Fruit fly (Drosophila melanogaster) whole organism, adult: ENCODE data around the gene eyg.

Experiments
- CG1620 ChIP-seq: fragments of 200-800 bp; sonication (Bioruptor generic); optimal IDR thresholded peaks from 2 replicates; lab custom pipeline; 2016; ENCODE audit warnings: missing biosample characterization, missing genetic modification characterization
- CG33017 ChIP-seq: fragments of 200-800 bp; sonication (Bioruptor generic); optimal IDR thresholded peaks from 2 replicates; lab custom pipeline; 2018; ENCODE audit warnings: missing biosample characterization, mild to moderate bottlenecking, missing genetic modification characterization, moderate library complexity
- CG7045 ChIP-seq: fragments of 200-800 bp; sonication (Bioruptor generic); optimal IDR thresholded peaks from 2 replicates; lab custom pipeline; 2017; ENCODE audit warnings: missing biosample characterization, mild to moderate bottlenecking, missing genetic modification characterization
- Clk ChIP-seq: fragments of 200-800 bp; sonication (Bioruptor generic); optimal IDR thresholded peaks from 2 replicates; lab custom pipeline; 2017; ENCODE audit warnings: missing biosample characterization, missing genetic modification characterization
- Hr96 ChIP-seq: fragments of 200-800 bp; sonication (Bioruptor generic); optimal IDR thresholded peaks from 2 replicates; lab custom pipeline; 2016; ENCODE audit warnings: missing biosample characterization, missing genetic modification characterization
- Mnt ChIP-seq: fragments of 200-800 bp; sonication (Bioruptor generic); optimal IDR thresholded peaks from 2 replicates; lab custom pipeline; 2016; ENCODE audit warnings: missing biosample characterization, mild to moderate bottlenecking, missing genetic modification characterization
- bab1 ChIP-seq: fragments of 200-800 bp; sonication (Bioruptor generic); optimal IDR thresholded peaks from 3 replicates; lab custom pipeline; 2019; ENCODE audit warnings: missing biosample characterization, mild to moderate bottlenecking, missing genetic modification characterization, moderate library complexity
- cic ChIP-seq: fragments of 200-800 bp; sonication (Bioruptor generic); optimal IDR thresholded peaks from 2 replicates; lab custom pipeline; 2017; ENCODE audit warnings: missing biosample characterization, mild to moderate bottlenecking, missing genetic modification characterization, moderate library complexity
- cnc ChIP-seq, 2 experiments: fragments of >200 bp; optimal IDR thresholded peaks; 2 replicates each; lab custom pipeline; 2017
- kay ChIP-seq: fragments of 200-800 bp; sonication (Bioruptor generic); peaks from one replicate; lab custom pipeline; 2016; ENCODE audit warnings: missing biosample characterization, missing genetic modification characterization, borderline replicate concordance
- pad ChIP-seq: fragments of 200-800 bp; sonication (Bioruptor generic); optimal IDR thresholded peaks from 3 replicates; lab custom pipeline; 2017; ENCODE audit warnings: missing biosample characterization, missing genetic modification characterization, mild to moderate bottlenecking, moderate library complexity, missing genetic modification reagents
- tj ChIP-seq: fragments of 200-800 bp; sonication (Bioruptor generic); optimal IDR thresholded peaks from 3 replicates; lab custom pipeline; 2017; ENCODE audit warnings: missing biosample characterization, mild to moderate bottlenecking, missing genetic modification characterization, moderate library complexity

- TF ChIP-seq kay (GFP tag; lab: Kevin White, UChicago) (no peak), Clk (GFP tag; lab: Kevin White, UChicago) (no peak), CG7045 (GFP tag; lab: Kevin White, UChicago) (no peak), bab1 (no peak), Hr96 (GFP tag; lab: Kevin White, UChicago) (no peak), Mnt (GFP tag; lab: Kevin White, UChicago) (no peak), cic (GFP tag; lab: Kevin White, UChicago) (no peak), CG1620 (GFP tag; lab: Kevin White, UChicago) (no peak), tj (GFP tag; lab: Kevin White, UChicago) (no peak), pad (no peak), cnc (optimal IDR thresholded peaks at IDR 0.05; lab: Kevin White, UChicago) (no peak), CG33017 (tag; lab: Kevin White, UChicago) (no peak)
These were observed 10.4 kb upstream of the eyg start for dm6 chr3L:12478229-12478628.
